Worm (Caenorhabditis elegans): ENCODE measurements around the gene pigq-1.

DNA sequence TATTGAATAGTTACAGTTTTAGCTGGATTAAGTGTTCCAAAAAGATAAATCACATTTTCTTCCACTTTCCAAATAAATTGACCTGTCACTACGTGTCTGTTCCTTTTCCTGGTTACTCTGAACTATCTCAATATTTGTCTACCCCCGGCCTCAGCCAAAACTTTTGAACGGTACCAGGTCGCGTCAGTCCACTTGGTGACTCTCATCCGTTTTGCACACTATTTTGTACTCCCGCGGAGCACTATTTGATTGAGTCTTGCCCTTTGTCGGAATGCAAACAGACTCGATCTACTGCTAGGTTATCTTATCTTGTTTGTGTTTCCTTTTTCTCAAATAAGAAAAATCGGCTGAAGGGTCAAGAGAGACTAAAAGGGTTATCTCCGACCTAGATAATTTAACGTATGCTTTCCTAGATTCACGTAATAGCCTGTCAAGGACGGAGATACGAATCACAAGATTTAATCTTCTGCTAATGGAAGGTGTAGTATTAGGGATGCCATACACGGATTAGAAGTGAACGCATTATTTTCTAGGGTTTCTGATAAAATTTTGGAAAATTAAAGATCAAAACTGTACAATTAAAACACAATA is 27.0 kb downstream of the pigq-1 start:
- no peak for TF ChIP-seq ama-1 (optimal IDR thresholded peaks at IDR 0.05)
- TF ChIP-seq ceh-13 (GFP tag; optimal IDR thresholded peaks at IDR 0.05): no peak
- no peak for TF ChIP-seq hmbx-1 (tag; optimal IDR thresholded peaks at IDR 0.05)
- TF ChIP-seq tbx-37 (GFP tag; conservative IDR thresholded peaks at IDR 0.05): no peak
- TF ChIP-seq flt-1 (GFP tag; IDR thresholded peaks at IDR 0.05): no peak

All from whole organism, early embryonic.